Worm (Caenorhabditis elegans): ENCODE data around the gene C03B8.3.

Gene C03B8.3

DNA sequence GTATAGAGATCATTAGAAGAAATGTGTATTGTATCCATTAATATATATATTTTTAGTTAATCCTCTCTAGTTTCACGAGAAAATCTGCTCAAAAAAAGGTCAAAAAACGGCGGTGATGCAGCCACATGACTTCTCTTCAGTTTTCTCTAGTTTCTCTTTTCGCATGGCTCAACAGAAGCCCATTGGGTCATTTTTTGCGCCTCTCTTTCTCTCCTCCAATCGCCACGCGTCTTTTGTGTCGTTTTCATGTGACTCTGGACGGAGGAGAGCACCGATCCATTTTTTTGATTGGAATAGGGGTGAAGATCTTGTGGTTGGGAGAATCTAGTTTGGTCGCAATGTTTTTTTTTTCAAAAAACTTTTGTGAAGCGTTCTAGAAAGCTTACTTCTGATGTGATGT, 8.8 kb downstream of the C03B8.3 start (continued):
- TF ChIP-seq snpc-4 (tag; optimal IDR thresholded peaks at IDR 0.05) (no peak), mdt-29 (GFP tag; IDR thresholded peaks at IDR 0.05) (no peak), mdl-1 (tag; optimal IDR thresholded peaks at IDR 0.05) (peak in 1 of 2 experiments; percentile 81), nhr-25 (tag; optimal IDR thresholded peaks at IDR 0.05; ENCODE audit: borderline replicate concordance, insufficient read depth) (no peak), nhr-28 (tag; optimal IDR thresholded peaks at IDR 0.05) (no peak), D1046.2 (GFP tag; IDR thresholded peaks at IDR 0.05) (no peak), duxl-1 (tag; optimal IDR thresholded peaks at IDR 0.05; ENCODE audit: poor library complexity) (no peak), lin-29 (GFP tag; IDR thresholded peaks at IDR 0.05) (no peak), ceh-28 (tag; optimal IDR thresholded peaks at IDR 0.05) (no peak), spr-1 (tag; optimal IDR thresholded peaks at IDR 0.05) (no peak), R02D3.7 (tag; optimal IDR thresholded peaks at IDR 0.05) (no peak), tra-1 (GFP tag; IDR thresholded peaks at IDR 0.05) (peak; percentile 22; the same call in 1 of the 2 replicates), F37D6.2 (tag; optimal IDR thresholded peaks at IDR 0.05) (peak; percentile 37), hif-1 (tag; optimal IDR thresholded peaks at IDR 0.05) (peak in 1 of 2 experiments; percentile 62), nhr-102 (tag; optimal IDR thresholded peaks at IDR 0.05) (no peak), nhr-42 (GFP tag; IDR thresholded peaks at IDR 0.05) (no peak), nhr-48 (tag; optimal IDR thresholded peaks at IDR 0.05) (no peak), pha-4 (GFP tag; IDR thresholded peaks at IDR 0.05) (no peak), pha-4 (tag; optimal IDR thresholded peaks at IDR 0.05) (no peak), gei-8 (GFP tag; optimal IDR thresholded peaks at IDR 0.05) (no peak), mes-2 (tag; optimal IDR thresholded peaks at IDR 0.05; ENCODE audit: poor library complexity, severe bottlenecking) (peak; percentile 51), daf-8 (GFP tag; IDR thresholded peaks at IDR 0.05) (no peak), T26A8.4 (GFP tag; IDR thresholded peaks at IDR 0.05) (no peak; the same call in 1 of the 2 replicates), F26F4.8 (GFP tag; conservative IDR thresholded peaks at IDR 0.05) (no peak), dve-1 (tag; optimal IDR thresholded peaks at IDR 0.05; ENCODE audit: insufficient read depth) (peak; percentile 23), nhr-10 (tag; optimal IDR thresholded peaks at IDR 0.05) (no peak)

DNA sequence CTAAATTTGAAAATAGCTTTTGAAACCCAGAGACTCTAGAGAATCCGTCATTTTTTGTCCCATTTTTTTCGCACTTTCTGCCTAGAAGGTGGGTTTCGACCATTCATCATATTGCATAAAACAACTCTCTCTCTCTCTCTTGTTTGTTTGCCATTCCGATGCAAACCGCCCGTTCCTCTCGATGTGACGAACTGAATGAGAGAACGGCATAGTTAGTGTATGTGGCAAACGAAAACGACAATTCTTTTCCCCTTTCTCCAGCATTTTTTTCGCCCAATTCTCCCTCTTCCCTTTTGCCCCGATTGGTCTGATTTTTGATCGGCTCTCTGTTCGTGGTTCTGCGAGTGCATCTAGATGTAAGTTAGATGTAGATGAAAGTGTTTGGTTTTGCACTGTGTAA, 9.4 kb downstream of the C03B8.3 start:
- TF ChIP-seq hmg-1.1 (GFP tag; IDR thresholded peaks at IDR 0.05) = 0 out of 2 replicates have a peak, but pooled peaks have one; percentile 9
- TF ChIP-seq mes-2 (tag; optimal IDR thresholded peaks at IDR 0.05; ENCODE audit: poor library complexity, severe bottlenecking) = peak; percentile 3
- TF ChIP-seq snpc-4 (tag; optimal IDR thresholded peaks at IDR 0.05) = no peak
- peak in 1 of 2 experiments; percentile 87 for TF ChIP-seq unc-62 (GFP tag; optimal IDR thresholded peaks at IDR 0.05 in 1 of 2)
- TF ChIP-seq unc-62 (tag; optimal IDR thresholded peaks at IDR 0.05) = no peak

DNA sequence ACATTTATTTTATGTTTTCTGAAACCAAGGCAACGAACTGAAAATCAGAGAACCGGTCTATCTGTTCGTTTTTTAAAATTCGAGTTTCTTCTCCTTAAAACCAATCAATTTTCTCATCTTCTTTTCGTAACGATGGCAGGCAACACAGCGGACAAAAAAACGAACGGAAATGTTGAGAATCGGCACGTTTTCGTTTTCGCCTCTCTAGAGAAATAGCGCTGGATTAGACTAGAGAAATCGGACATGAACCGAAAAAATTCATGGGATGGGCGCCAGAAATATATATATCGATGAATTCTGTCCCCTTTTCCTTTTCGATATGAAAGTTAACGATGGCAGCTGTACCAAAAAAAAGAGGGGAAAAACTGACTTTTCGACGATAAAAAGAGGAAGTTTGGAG, 10.3 kb downstream of the C03B8.3 start:
- TF ChIP-seq skn-1 (tag; optimal IDR thresholded peaks at IDR 0.05) (no peak), nhr-48 (tag; optimal IDR thresholded peaks at IDR 0.05) (no peak), Y5F2A.4 (GFP tag; optimal IDR thresholded peaks at IDR 0.05) (no peak), hif-1 (tag; optimal IDR thresholded peaks at IDR 0.05) (peak in 1 of 2 experiments; percentile 93), madf-9 (GFP tag; conservative IDR thresholded peaks at IDR 0.05) (0 out of 2 replicates have a peak, but pooled peaks have one; percentile 50), ceh-62 (tag; optimal IDR thresholded peaks at IDR 0.05) (no peak), tag-97 (GFP tag; IDR thresholded peaks at IDR 0.05) (no peak), nhr-77 (tag; optimal IDR thresholded peaks at IDR 0.05) (no peak), nhr-28 (tag; optimal IDR thresholded peaks at IDR 0.05) (peak; percentile 11), F26F4.8 (GFP tag; conservative IDR thresholded peaks at IDR 0.05) (no peak), pqm-1 (tag; optimal IDR thresholded peaks at IDR 0.05) (no peak), attf-4 (tag; optimal IDR thresholded peaks at IDR 0.05) (no peak), ceh-32 (tag; optimal IDR thresholded peaks at IDR 0.05; ENCODE audit: poor library complexity) (no peak), zip-2 (tag; optimal IDR thresholded peaks at IDR 0.05) (no peak), rbr-2 (tag; optimal IDR thresholded peaks at IDR 0.05) (no peak), ceh-82 (tag; optimal IDR thresholded peaks at IDR 0.05) (no peak), daf-16 (GFP tag; optimal IDR thresholded peaks at IDR 0.05) (no peak), daf-16 (tag; optimal IDR thresholded peaks at IDR 0.05) (no peak), nhr-102 (tag; optimal IDR thresholded peaks at IDR 0.05) (no peak), spr-3 (GFP tag; optimal IDR thresholded peaks at IDR 0.05) (no peak), cey-2 (tag; optimal IDR thresholded peaks at IDR 0.05; ENCODE audit: borderline replicate concordance, insufficient read depth) (no peak), zip-11 (GFP tag; IDR thresholded peaks at IDR 0.05) (no peak), jun-1 (tag; optimal IDR thresholded peaks at IDR 0.05) (no peak), mes-2 (tag; optimal IDR thresholded peaks at IDR 0.05; ENCODE audit: poor library complexity, severe bottlenecking) (no peak), mdl-1 (tag; optimal IDR thresholded peaks at IDR 0.05) (peak in 1 of 2 experiments; percentile 2), zfp-3 (GFP tag; conservative IDR thresholded peaks at IDR 0.05) (no peak), snpc-4 (tag; optimal IDR thresholded peaks at IDR 0.05) (no peak)
